Worm (Caenorhabditis elegans): Measurements from ENCODE around the gene noca-2.

The noca-2 gene

ce11 chrX:11693092-11693491, 26.2 kb downstream of the noca-2 start, which contains the start of gene smcl-1 (continued):
- peak; percentile 30 for TF ChIP-seq swsn-7 (tag; optimal IDR thresholded peaks at IDR 0.05)
- peak; percentile 85 for TF ChIP-seq lin-14 (GFP tag; optimal IDR thresholded peaks at IDR 0.05)
- TF ChIP-seq dpl-1 (GFP tag; optimal IDR thresholded peaks at IDR 0.05): peak in 2 of 3 experiments; percentile 5 to 47
- TF ChIP-seq xbp-1 (tag; optimal IDR thresholded peaks at IDR 0.05): peak; percentile 24
- peak; percentile 45 for TF ChIP-seq nhr-20 (tag; optimal IDR thresholded peaks at IDR 0.05)
- TF ChIP-seq fkh-4 (tag; optimal IDR thresholded peaks at IDR 0.05; ENCODE audit: borderline replicate concordance): peak; percentile 14

ce11 chrX:11696696-11697095, 29.8 kb downstream of the noca-2 start, which contains the start of gene C44C10.12:
Gene C44C10.12 (plus strand): TSS chrX:11696996.
- TF ChIP-seq xbp-1 (tag; optimal IDR thresholded peaks at IDR 0.05) (no peak), lsy-2 (tag; optimal IDR thresholded peaks at IDR 0.05) (no peak), fkh-8 (tag; optimal IDR thresholded peaks at IDR 0.05) (no peak), dpl-1 (GFP tag; optimal IDR thresholded peaks at IDR 0.05) (no peak), lir-3 (tag; optimal IDR thresholded peaks at IDR 0.05; ENCODE audit: poor library complexity) (no peak)

- no peak for TF ChIP-seq jun-1 (tag; optimal IDR thresholded peaks at IDR 0.05)
- no peak for TF ChIP-seq tlp-1 (tag; optimal IDR thresholded peaks at IDR 0.05)
- no peak for TF ChIP-seq ceh-8 (GFP tag; optimal IDR thresholded peaks at IDR 0.05)
- no peak for TF ChIP-seq pax-3 (tag; optimal IDR thresholded peaks at IDR 0.05)
- TF ChIP-seq ces-1 (GFP tag; optimal IDR thresholded peaks at IDR 0.05): no peak
- TF ChIP-seq lin-39 (tag; optimal IDR thresholded peaks at IDR 0.05): no peak
- no peak for TF ChIP-seq ceh-82 (tag; optimal IDR thresholded peaks at IDR 0.05)
- no peak for TF ChIP-seq efl-1 (optimal IDR thresholded peaks at IDR 0.05)
- no peak for TF ChIP-seq efl-1 (GFP tag; optimal IDR thresholded peaks at IDR 0.05 in 1 of 2)
- no peak for TF ChIP-seq irx-1 (tag; optimal IDR thresholded peaks at IDR 0.05)
- no peak for TF ChIP-seq snu-23 (GFP tag; optimal IDR thresholded peaks at IDR 0.05)
- TF ChIP-seq F16B12.6 (tag; optimal IDR thresholded peaks at IDR 0.05): no peak
- TF ChIP-seq nhr-47 (tag; optimal IDR thresholded peaks at IDR 0.05): no peak
- TF ChIP-seq lin-15B (tag; optimal IDR thresholded peaks at IDR 0.05): no peak
- TF ChIP-seq lin-14 (GFP tag; optimal IDR thresholded peaks at IDR 0.05): no peak
- no peak for TF ChIP-seq ets-5 (GFP tag; IDR thresholded peaks at IDR 0.05)
- TF ChIP-seq zag-1 (tag; optimal IDR thresholded peaks at IDR 0.05): no peak
- no peak for TF ChIP-seq hlh-4 (tag; optimal IDR thresholded peaks at IDR 0.05)
Measured at ce11 chrX:11700263-11700662, 33.3 kb downstream of the noca-2 start, which contains the start of gene C44C10.15. Gene C44C10.15 (minus strand): TSS chrX:11700363.

- TF ChIP-seq nhr-20 (tag; optimal IDR thresholded peaks at IDR 0.05): no peak
- TF ChIP-seq elt-3 (tag; optimal IDR thresholded peaks at IDR 0.05): no peak
Measured at ce11 chrX:11702236-11702635, 35.3 kb downstream of the noca-2 start, which contains the start of gene C44C10.3. Gene C44C10.3 (plus strand): TSS chrX:11702536.

- TF ChIP-seq xbp-1 (tag; optimal IDR thresholded peaks at IDR 0.05) (peak; percentile 10), egl-13 (tag; optimal IDR thresholded peaks at IDR 0.05) (peak; percentile 21), nhr-47 (tag; optimal IDR thresholded peaks at IDR 0.05) (peak; percentile 26), ets-5 (GFP tag; IDR thresholded peaks at IDR 0.05) (no peak), dsc-1 (tag; optimal IDR thresholded peaks at IDR 0.05) (peak; percentile 78), lsy-2 (tag; optimal IDR thresholded peaks at IDR 0.05) (no peak), blmp-1 (tag; optimal IDR thresholded peaks at IDR 0.05) (peak; percentile 23), lin-14 (GFP tag; optimal IDR thresholded peaks at IDR 0.05) (peak; percentile 79), dpl-1 (GFP tag; optimal IDR thresholded peaks at IDR 0.05) (no peak), snu-23 (GFP tag; optimal IDR thresholded peaks at IDR 0.05) (peak; percentile 19), elt-3 (tag; optimal IDR thresholded peaks at IDR 0.05) (peak in 1 of 6 experiments; percentile 9), fkh-8 (tag; optimal IDR thresholded peaks at IDR 0.05) (peak; percentile 32), ceh-88 (GFP tag; IDR thresholded peaks at IDR 0.05) (no peak), nhr-71 (tag; optimal IDR thresholded peaks at IDR 0.05) (peak; percentile 22), hlh-4 (tag; optimal IDR thresholded peaks at IDR 0.05) (no peak), skn-1 (tag; optimal IDR thresholded peaks at IDR 0.05) (no peak), pax-3 (tag; optimal IDR thresholded peaks at IDR 0.05) (peak; percentile 41), mef-2 (tag; optimal IDR thresholded peaks at IDR 0.05) (no peak)
Measured at ce11 chrX:11710229-11710628, 43.3 kb downstream of the noca-2 start, which contains the start of gene C44C10.11. Gene C44C10.11 (minus strand): TSS chrX:11710343.
